Worm (Caenorhabditis elegans) whole organism, midembryonic: ENCODE data around the gene unc-103.

Source experiments
- T22C8.4 ChIP-seq: fragments of 200-800 bp; sonication (Bioruptor generic); IDR thresholded peaks from 2 replicates; pipeline ENCODE4 v1.3.6; 2022; ENCODE audit warnings: missing genetic modification characterization, missing compliant biosample characterization
- cog-1 ChIP-seq: sonication (generic microtip); optimal IDR thresholded peaks from 2 replicates; lab custom pipeline; 2016; ENCODE audit warnings: missing genetic modification characterization, missing compliant biosample characterization
- flt-1 ChIP-seq: fragments of 200-800 bp; sonication (Bioruptor generic); IDR thresholded peaks from 2 replicates; pipeline ENCODE4 v1.3.6; 2022; ENCODE audit warnings: missing genetic modification characterization, missing compliant biosample characterization
- klf-2 ChIP-seq: fragments of 200-800 bp; sonication (Bioruptor generic); conservative IDR thresholded peaks from 2 replicates; pipeline ENCODE4 v1.3.6; 2022; ENCODE audit warnings: missing genetic modification reagents, missing genetic modification characterization, missing compliant biosample characterization
- med-1 ChIP-seq: sonication (generic microtip); optimal IDR thresholded peaks from 2 replicates; lab custom pipeline; 2017; ENCODE audit warnings: missing genetic modification characterization, mild to moderate bottlenecking, missing compliant biosample characterization, antibody characterized with exemption, missing genetic modification reagents; ENCODE audit not compliant: insufficient read depth
- ref-1 ChIP-seq: fragments of 200-800 bp; sonication (Bioruptor generic); conservative IDR thresholded peaks from 2 replicates; pipeline ENCODE4 v1.3.6; 2022; ENCODE audit warnings: missing genetic modification reagents, missing genetic modification characterization, missing compliant biosample characterization
- tab-1 ChIP-seq: fragments of 200-800 bp; sonication (Bioruptor generic); IDR thresholded peaks from 2 replicates; pipeline ENCODE4 v1.3.6; 2022; ENCODE audit warnings: missing genetic modification characterization, missing compliant biosample characterization
- ztf-23 ChIP-seq: fragments of 200-800 bp; sonication (Bioruptor generic); IDR thresholded peaks from 2 replicates; pipeline ENCODE4 v1.3.6; 2022; ENCODE audit warnings: missing genetic modification reagents, missing genetic modification characterization, missing compliant biosample characterization
- ztf-29 ChIP-seq: fragments of 200-800 bp; sonication (Bioruptor generic); IDR thresholded peaks from 2 replicates; pipeline ENCODE4 v1.3.6; 2022; ENCODE audit warnings: missing genetic modification reagents, missing genetic modification characterization, missing compliant biosample characterization

- TF ChIP-seq ref-1 (GFP tag; lab: Robert Waterston, UW) (no peak), flt-1 (no peak), ztf-29 (no peak), T22C8.4 (GFP tag; lab: Robert Waterston, UW) (no peak), med-1 (no peak), klf-2 (GFP tag; lab: Robert Waterston, UW) (no peak), ztf-23 (no peak), tab-1 (no peak), cog-1 (no peak)
Observed at ce11 chrIII:4087064-4087463, 28.1 kb upstream of the unc-103 start.
